Worm (Caenorhabditis elegans) whole organism, mixed stage, embryonic: Measurements from ENCODE around the gene smg-9.

Experiments used
- M03D4.4 ChIP-seq: sonication (generic microtip); optimal IDR thresholded peaks from 2 replicates; lab custom pipeline; 2017; ENCODE audit warnings: mild to moderate bottlenecking, missing genetic modification characterization, missing compliant biosample characterization
- bed-3 ChIP-seq: fragments of 200-800 bp; sonication (Bioruptor generic); optimal IDR thresholded peaks from 3 replicates; lab custom pipeline; 2018; ENCODE audit warnings: mild to moderate bottlenecking, missing genetic modification characterization, moderate library complexity, missing compliant biosample characterization
- blmp-1 ChIP-seq: fragments of 150-350 bp; optimal IDR thresholded peaks from 2 replicates; lab custom pipeline; 2014; ENCODE audit warnings: missing biosample characterization, missing genetic modification characterization
- ceh-39 ChIP-seq: fragments of 150-350 bp; optimal IDR thresholded peaks from 2 replicates; lab custom pipeline; 2014; ENCODE audit warnings: missing biosample characterization, missing genetic modification characterization
- ceh-43 ChIP-seq: fragments of 200-800 bp; sonication (Bioruptor generic); optimal IDR thresholded peaks from 2 replicates; lab custom pipeline; 2018; ENCODE audit warnings: mild to moderate bottlenecking, missing genetic modification characterization, moderate library complexity, missing compliant biosample characterization
- ceh-83 ChIP-seq: fragments of 200-800 bp; sonication (Bioruptor generic); optimal IDR thresholded peaks from 2 replicates; lab custom pipeline; 2018; ENCODE audit warnings: mild to moderate bottlenecking, missing genetic modification characterization, missing compliant biosample characterization
- cnd-1 ChIP-seq: fragments of 200-800 bp; sonication (Bioruptor generic); optimal IDR thresholded peaks from 2 replicates; lab custom pipeline; 2018; ENCODE audit warnings: mild to moderate bottlenecking, missing genetic modification characterization, missing compliant biosample characterization
- drap-1 ChIP-seq: fragments of 200-800 bp; sonication (Bioruptor generic); optimal IDR thresholded peaks from 3 replicates; lab custom pipeline; 2018; ENCODE audit warnings: mild to moderate bottlenecking, missing genetic modification characterization, missing compliant biosample characterization
- elt-1 ChIP-seq: sonication (generic microtip); optimal IDR thresholded peaks from 2 replicates; lab custom pipeline; 2017; ENCODE audit warnings: missing genetic modification characterization, mild to moderate bottlenecking, missing compliant biosample characterization, antibody characterized with exemption, moderate library complexity, borderline replicate concordance; ENCODE audit not compliant: insufficient read depth
- elt-3 ChIP-seq: fragments of 150-350 bp; optimal IDR thresholded peaks from 2 replicates; lab custom pipeline; 2014; ENCODE audit warnings: missing biosample characterization, missing genetic modification characterization
- flh-1 ChIP-seq: fragments of 200-800 bp; sonication (Bioruptor generic); optimal IDR thresholded peaks from 2 replicates; lab custom pipeline; 2018; ENCODE audit warnings: mild to moderate bottlenecking, missing genetic modification characterization, moderate library complexity, missing compliant biosample characterization
- ham-2 ChIP-seq: fragments of 200-800 bp; sonication (Bioruptor generic); optimal IDR thresholded peaks from 2 replicates; lab custom pipeline; 2018; ENCODE audit warnings: mild to moderate bottlenecking, missing genetic modification characterization, missing compliant biosample characterization
- hlh-1 ChIP-seq: fragments of 150-350 bp; optimal IDR thresholded peaks from 2 replicates; lab custom pipeline; 2014; ENCODE audit warnings: missing biosample characterization, missing genetic modification reagents, missing genetic modification characterization
- lin-13 ChIP-seq: fragments of 150-350 bp; optimal IDR thresholded peaks from 2 replicates; lab custom pipeline; 2014; ENCODE audit warnings: missing biosample characterization, missing genetic modification characterization
- lin-32 ChIP-seq: fragments of 200-800 bp; sonication (Bioruptor generic); optimal IDR thresholded peaks from 2 replicates; lab custom pipeline; 2018; ENCODE audit warnings: mild to moderate bottlenecking, missing genetic modification characterization, missing compliant biosample characterization
- lsy-2 ChIP-seq: fragments of 150-350 bp; optimal IDR thresholded peaks from 2 replicates; lab custom pipeline; 2014; ENCODE audit warnings: missing biosample characterization, missing genetic modification characterization
- mab-5 ChIP-seq: fragments of 150-350 bp; optimal IDR thresholded peaks from 2 replicates; lab custom pipeline; 2014; ENCODE audit warnings: missing biosample characterization, missing genetic modification characterization
- mep-1 ChIP-seq: fragments of 150-350 bp; optimal IDR thresholded peaks from 2 replicates; lab custom pipeline; 2017; ENCODE audit warnings: missing biosample characterization, missing genetic modification reagents, missing genetic modification characterization, inconsistent platforms
- mls-2 ChIP-seq: sonication (generic microtip); optimal IDR thresholded peaks from 2 replicates; lab custom pipeline; 2016; ENCODE audit warnings: mild to moderate bottlenecking, missing genetic modification characterization, moderate library complexity, missing compliant biosample characterization
- nhr-12 ChIP-seq: fragments of 150-350 bp; optimal IDR thresholded peaks from 2 replicates; lab custom pipeline; 2014; ENCODE audit warnings: missing biosample characterization, missing genetic modification characterization
- nhr-2 ChIP-seq: fragments of 150-350 bp; optimal IDR thresholded peaks from 2 replicates; lab custom pipeline; 2014; ENCODE audit warnings: missing biosample characterization, missing genetic modification characterization
- nhr-237 ChIP-seq: fragments of 150-350 bp; optimal IDR thresholded peaks from 2 replicates; lab custom pipeline; 2014; ENCODE audit warnings: missing biosample characterization, missing genetic modification characterization
- nhr-28 ChIP-seq: fragments of 150-350 bp; optimal IDR thresholded peaks from 2 replicates; lab custom pipeline; 2014; ENCODE audit warnings: missing biosample characterization, missing genetic modification characterization
- nhr-76 ChIP-seq: sonication (generic microtip); optimal IDR thresholded peaks from 2 replicates; lab custom pipeline; 2017; ENCODE audit warnings: missing biosample characterization, missing genetic modification characterization
- pha-4 ChIP-seq: fragments of 150-350 bp; optimal IDR thresholded peaks from 2 replicates; lab custom pipeline; 2018; ENCODE audit warnings: missing biosample characterization, missing genetic modification reagents, missing genetic modification characterization
- sem-2 ChIP-seq: fragments of 200-800 bp; sonication (Bioruptor generic); optimal IDR thresholded peaks from 2 replicates; lab custom pipeline; 2018; ENCODE audit warnings: mild to moderate bottlenecking, missing genetic modification characterization, missing compliant biosample characterization
- snpc-4 ChIP-seq: fragments of 150-350 bp; optimal IDR thresholded peaks from 2 replicates; lab custom pipeline; 2014; ENCODE audit warnings: missing biosample characterization, missing genetic modification characterization
- sptf-1 ChIP-seq: sonication (generic microtip); optimal IDR thresholded peaks from 2 replicates; lab custom pipeline; 2017; ENCODE audit warnings: mild to moderate bottlenecking, missing genetic modification characterization, moderate library complexity, missing compliant biosample characterization
- tbx-8 ChIP-seq: fragments of 200-800 bp; sonication (Bioruptor generic); optimal IDR thresholded peaks from 2 replicates; lab custom pipeline; 2018; ENCODE audit warnings: mild to moderate bottlenecking, missing genetic modification characterization, moderate library complexity, missing compliant biosample characterization
- unc-120 ChIP-seq: sonication (generic microtip); optimal IDR thresholded peaks from 2 replicates; lab custom pipeline; 2017; ENCODE audit warnings: missing genetic modification characterization, missing compliant biosample characterization; ENCODE audit not compliant: poor library complexity, severe bottlenecking
- unc-39 ChIP-seq: fragments of 150-350 bp; optimal IDR thresholded peaks from 2 replicates; lab custom pipeline; 2014; ENCODE audit warnings: missing biosample characterization, missing genetic modification characterization
- unc-62 ChIP-seq: fragments of 150-350 bp; optimal IDR thresholded peaks from 2 replicates; lab custom pipeline; 2014; ENCODE audit warnings: missing biosample characterization, missing genetic modification reagents, missing genetic modification characterization
- zip-8 ChIP-seq: fragments of 150-350 bp; optimal IDR thresholded peaks from 2 replicates; lab custom pipeline; 2014; ENCODE audit warnings: missing biosample characterization, missing genetic modification characterization
- ztf-11 ChIP-seq: fragments of 150-350 bp; optimal IDR thresholded peaks from 2 replicates; lab custom pipeline; 2014; ENCODE audit warnings: missing biosample characterization, missing genetic modification characterization

Gene smg-9

ce11 chrII:14792470-14792869, 39.8 kb upstream of the smg-9 start:
- TF ChIP-seq snpc-4 (no peak), elt-1 (tag; lab: Kevin White, UChicago) (no peak), drap-1 (GFP tag; lab: Kevin White, UChicago) (no peak), nhr-12 (tag; lab: Kevin White, UChicago) (no peak), mab-5 (tag; lab: Kevin White, UChicago) (no peak), pha-4 (no peak), sptf-1 (tag; lab: Kevin White, UChicago) (no peak), lin-32 (no peak), ham-2 (no peak), nhr-237 (tag; lab: Kevin White, UChicago) (no peak), elt-3 (tag; lab: Kevin White, UChicago) (no peak), hlh-1 (no peak), blmp-1 (tag; lab: Kevin White, UChicago) (no peak), unc-62 (GFP tag; lab: Kevin White, UChicago) (no peak), nhr-76 (tag; lab: Kevin White, UChicago) (no peak)
- TF ChIP-seq, all 35 proteins: peak for 0

DNA sequence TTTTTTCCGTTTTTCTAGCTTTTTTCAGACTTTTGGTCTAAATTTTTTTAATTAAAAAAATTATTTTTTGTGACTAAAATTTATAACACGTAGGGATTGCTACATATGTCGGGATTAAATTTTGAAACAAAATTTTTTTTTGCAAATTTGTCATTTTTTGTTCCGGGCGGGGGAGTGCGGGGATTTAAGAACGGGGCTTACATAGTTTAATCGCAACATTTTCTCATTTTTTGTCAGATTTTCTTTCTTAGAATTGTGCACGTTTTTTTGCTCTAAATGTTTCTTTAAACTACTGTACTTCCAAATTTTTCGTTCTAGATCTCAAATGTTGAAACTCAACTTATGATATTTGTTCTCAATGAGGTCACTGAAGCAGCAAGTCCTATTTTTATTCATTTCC, 38.1 kb upstream of the smg-9 start, which contains the start of gene Y54E2A.10:
Y54E2A.10 (plus strand) TSS at position 301 of the 400 bp plus-strand sequence.
- no peak for TF ChIP-seq hlh-1
- no peak for TF ChIP-seq unc-120 (tag; lab: Kevin White, UChicago)
- no peak for TF ChIP-seq ceh-39 (tag; lab: Kevin White, UChicago)
- no peak for TF ChIP-seq unc-39 (tag; lab: Kevin White, UChicago)
- no peak for TF ChIP-seq ztf-11 (tag; lab: Kevin White, UChicago)
- TF ChIP-seq snpc-4, result no peak
- no peak for TF ChIP-seq elt-1 (tag; lab: Kevin White, UChicago)
- no peak for TF ChIP-seq tbx-8
- TF ChIP-seq nhr-28 (tag; lab: Kevin White, UChicago), result no peak
- TF ChIP-seq flh-1 (GFP tag; lab: Kevin White, UChicago), result no peak
- no peak for TF ChIP-seq drap-1 (GFP tag; lab: Kevin White, UChicago)
- no peak for TF ChIP-seq cnd-1 (tag; lab: Kevin White, UChicago)
- TF ChIP-seq mab-5 (tag; lab: Kevin White, UChicago), result no peak
- TF ChIP-seq nhr-237 (tag; lab: Kevin White, UChicago), result no peak
- no peak for TF ChIP-seq nhr-2 (tag; lab: Kevin White, UChicago)
- no peak for TF ChIP-seq sem-2 (GFP tag; lab: Kevin White, UChicago)
- no peak for TF ChIP-seq lsy-2 (tag; lab: Kevin White, UChicago)
- TF ChIP-seq mep-1 (tag; lab: Kevin White, UChicago), result no peak
- TF ChIP-seq ceh-43 (GFP tag; lab: Kevin White, UChicago), result no peak

DNA sequence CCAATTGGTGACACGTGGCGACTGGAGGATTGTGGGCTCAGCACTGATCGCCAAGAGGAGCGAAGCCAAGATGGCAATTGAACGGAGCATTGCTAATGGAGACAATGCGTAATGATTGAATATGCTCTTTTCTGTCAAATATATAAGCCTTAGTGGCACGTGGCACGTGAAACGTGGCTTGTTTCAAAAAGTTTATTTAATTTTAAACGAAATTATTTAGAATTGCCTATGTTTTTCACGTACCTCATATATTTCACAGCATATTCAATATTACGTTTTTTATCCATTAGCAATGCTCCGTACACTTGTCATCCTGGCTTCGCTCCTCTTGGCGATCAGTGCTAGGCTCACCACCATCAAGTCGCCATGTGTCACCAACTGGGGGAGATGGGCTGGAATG, 33.3 kb upstream of the smg-9 start, which contains the start of gene Y54E2A.9:
Y54E2A.9 (minus strand) TSS at position 101 of the 400 bp plus-strand sequence.
- no peak for TF ChIP-seq mls-2 (tag; lab: Kevin White, UChicago)

DNA sequence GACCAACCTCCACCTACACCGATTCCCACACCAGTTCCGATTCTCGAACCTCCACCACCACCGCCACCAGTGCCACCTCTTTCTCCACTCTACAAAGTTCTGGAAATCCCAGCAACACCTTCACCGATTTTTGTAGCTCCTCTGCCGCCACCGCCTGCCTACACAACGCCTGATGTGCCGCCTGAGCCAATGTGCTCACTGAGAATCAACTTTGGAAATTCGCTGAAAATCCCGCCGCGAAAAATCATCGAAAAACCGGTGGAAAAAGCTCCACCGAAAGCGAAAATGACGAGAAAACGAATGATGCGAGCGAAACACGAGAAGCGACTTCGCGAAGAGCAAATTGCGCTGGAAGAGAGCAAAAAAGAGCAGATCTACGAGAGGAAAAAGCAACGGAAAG, 27.2 kb upstream of the smg-9 start:
- TF ChIP-seq nhr-28 (tag; lab: Kevin White, UChicago) (no peak), drap-1 (GFP tag; lab: Kevin White, UChicago) (no peak), zip-8 (tag; lab: Kevin White, UChicago) (no peak), nhr-12 (tag; lab: Kevin White, UChicago) (no peak), ceh-83 (no peak), elt-1 (tag; lab: Kevin White, UChicago) (no peak), ham-2 (no peak)
- TF ChIP-seq, all 35 proteins: peak for 0

DNA sequence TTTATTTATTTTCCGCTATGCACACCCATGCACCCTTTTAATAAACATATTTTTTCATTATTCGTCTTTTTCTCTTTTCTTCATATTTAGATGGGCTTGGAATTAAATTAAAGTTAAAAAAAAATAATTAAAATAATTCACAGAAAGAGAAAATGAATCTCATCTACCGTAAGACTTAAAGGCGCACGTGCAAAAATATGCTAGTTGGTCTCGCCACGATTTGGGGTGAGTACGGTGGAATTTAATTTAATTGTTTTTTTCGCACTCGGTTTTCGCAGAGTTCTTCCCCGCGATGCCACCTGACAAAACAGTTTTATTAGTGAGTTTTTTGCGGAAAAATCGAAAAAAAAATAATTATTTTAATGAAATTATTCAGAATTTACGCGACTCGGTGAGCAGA, 25.4 kb upstream of the smg-9 start, which contains the start of gene Y54E2A.8:
Y54E2A.8 (plus strand) TSS at position 254 of the 400 bp plus-strand sequence.
- TF ChIP-seq ham-2 (no peak), blmp-1 (tag; lab: Kevin White, UChicago) (no peak), ceh-43 (GFP tag; lab: Kevin White, UChicago) (no peak), M03D4.4 (no peak), unc-39 (tag; lab: Kevin White, UChicago) (no peak), tbx-8 (no peak), drap-1 (GFP tag; lab: Kevin White, UChicago) (no peak), ztf-11 (tag; lab: Kevin White, UChicago) (no peak), unc-120 (tag; lab: Kevin White, UChicago) (no peak), mep-1 (tag; lab: Kevin White, UChicago) (no peak), nhr-28 (tag; lab: Kevin White, UChicago) (no peak), zip-8 (tag; lab: Kevin White, UChicago) (no peak), lsy-2 (tag; lab: Kevin White, UChicago) (no peak), nhr-2 (tag; lab: Kevin White, UChicago) (no peak), sptf-1 (tag; lab: Kevin White, UChicago) (no peak), bed-3 (GFP tag; lab: Kevin White, UChicago) (no peak), pha-4 (no peak), lin-13 (tag; lab: Kevin White, UChicago) (no peak)
